Worm (Caenorhabditis elegans) whole organism, L4/young adult: ENCODE results near the gene rmif-2.

Experiments
- W03F9.2 ChIP-seq: fragments of 150-350 bp; optimal IDR thresholded peaks from 2 replicates; lab custom pipeline; 2014; ENCODE audit warnings: missing biosample characterization, missing genetic modification characterization
- dao-5 ChIP-seq: sonication (generic microtip); optimal IDR thresholded peaks from 2 replicates; lab custom pipeline; 2016; ENCODE audit warnings: missing genotype, missing genetic modification characterization, moderate library complexity, missing compliant biosample characterization
- him-1 ChIP-seq: sonication (generic microtip); optimal IDR thresholded peaks from 2 replicates; lab custom pipeline; 2016; ENCODE audit warnings: missing genotype, missing genetic modification reagents, missing genetic modification characterization, missing compliant biosample characterization

ce11 chrIV:1207980-1208379 lies 25.6 kb downstream of the rmif-2 start, which contains the start of gene dsl-1:
- TF ChIP-seq dao-5 (no peak), him-1 (no peak), W03F9.2 (tag; lab: Kevin White, UChicago) (no peak)
